Worm (Caenorhabditis elegans) whole organism, early embryonic: ENCODE data around the gene gldi-4.

Source experiments
- B0310.2 ChIP-seq: sonication (generic microtip); optimal IDR thresholded peaks from 2 replicates; lab custom pipeline; 2016; ENCODE audit warnings: mild to moderate bottlenecking, missing genetic modification characterization, missing compliant biosample characterization
- F13C5.2 ChIP-seq: sonication (generic microtip); optimal IDR thresholded peaks from 2 replicates; lab custom pipeline; 2017; ENCODE audit warnings: mild to moderate bottlenecking, missing genetic modification characterization, inconsistent platforms, missing compliant biosample characterization
- aly-1 ChIP-seq: sonication (generic microtip); optimal IDR thresholded peaks from 2 replicates; lab custom pipeline; 2016; ENCODE audit warnings: missing genetic modification characterization, missing compliant biosample characterization
- ama-1 ChIP-seq: fragments of 150-350 bp; optimal IDR thresholded peaks from 2 replicates; lab custom pipeline; 2014
- ceh-13 ChIP-seq: fragments of 200-800 bp; sonication (Bioruptor generic); optimal IDR thresholded peaks from 2 replicates; lab custom pipeline; 2018; ENCODE audit warnings: mild to moderate bottlenecking, missing genetic modification characterization, missing compliant biosample characterization
- ceh-36 ChIP-seq: sonication (generic microtip); optimal IDR thresholded peaks from 2 replicates; lab custom pipeline; 2016; ENCODE audit warnings: missing genetic modification characterization, inconsistent platforms, missing compliant biosample characterization
- ets-7 ChIP-seq: sonication (generic microtip); optimal IDR thresholded peaks from 2 replicates; lab custom pipeline; 2016; ENCODE audit warnings: missing genotype, missing genetic modification characterization, missing compliant biosample characterization
- flt-1 ChIP-seq: fragments of 200-800 bp; sonication (Bioruptor generic); IDR thresholded peaks from 2 replicates; pipeline ENCODE4 v1.3.6; 2022; ENCODE audit warnings: missing genetic modification characterization, missing compliant biosample characterization
- hmbx-1 ChIP-seq: sonication (generic microtip); optimal IDR thresholded peaks from 2 replicates; lab custom pipeline; 2016; ENCODE audit warnings: mild to moderate bottlenecking, missing genetic modification characterization, missing compliant biosample characterization
- hmg-4 ChIP-seq: fragments of 200-800 bp; sonication (Bioruptor generic); optimal IDR thresholded peaks from 2 replicates; lab custom pipeline; 2018; ENCODE audit warnings: mild to moderate bottlenecking, missing genetic modification characterization, missing compliant biosample characterization
- hnd-1 ChIP-seq: sonication (generic microtip); optimal IDR thresholded peaks from 2 replicates; lab custom pipeline; 2016; ENCODE audit warnings: missing genetic modification characterization, missing compliant biosample characterization
- pes-1 ChIP-seq: fragments of 200-800 bp; sonication (Bioruptor generic); IDR thresholded peaks from 2 replicates; pipeline ENCODE4 v1.3.6; 2022; ENCODE audit warnings: missing genetic modification reagents, missing genetic modification characterization, missing compliant biosample characterization
- scrt-1 ChIP-seq: fragments of 200-800 bp; sonication (Bioruptor generic); IDR thresholded peaks from 2 replicates; pipeline ENCODE4 v1.3.6; 2022; ENCODE audit warnings: missing genetic modification characterization, missing compliant biosample characterization
- sea-1 ChIP-seq: fragments of 200-800 bp; sonication (Bioruptor generic); conservative IDR thresholded peaks from 2 replicates; pipeline ENCODE4 v1.3.6; 2022; ENCODE audit warnings: missing genetic modification characterization, missing compliant biosample characterization
- tbx-11 ChIP-seq: fragments of 200-800 bp; sonication (Bioruptor generic); IDR thresholded peaks from 2 replicates; pipeline ENCODE4 v1.3.6; 2022; ENCODE audit warnings: missing genetic modification characterization, missing compliant biosample characterization
- tbx-37 ChIP-seq: fragments of 200-800 bp; sonication (Bioruptor generic); conservative IDR thresholded peaks from 2 replicates; pipeline ENCODE4 v1.3.6; 2022; ENCODE audit warnings: missing genetic modification reagents, missing genetic modification characterization, missing compliant biosample characterization
- tra-4 ChIP-seq: sonication (generic microtip); optimal IDR thresholded peaks from 2 replicates; lab custom pipeline; 2017; ENCODE audit warnings: missing genetic modification characterization, missing compliant biosample characterization

The gldi-4 gene

DNA sequence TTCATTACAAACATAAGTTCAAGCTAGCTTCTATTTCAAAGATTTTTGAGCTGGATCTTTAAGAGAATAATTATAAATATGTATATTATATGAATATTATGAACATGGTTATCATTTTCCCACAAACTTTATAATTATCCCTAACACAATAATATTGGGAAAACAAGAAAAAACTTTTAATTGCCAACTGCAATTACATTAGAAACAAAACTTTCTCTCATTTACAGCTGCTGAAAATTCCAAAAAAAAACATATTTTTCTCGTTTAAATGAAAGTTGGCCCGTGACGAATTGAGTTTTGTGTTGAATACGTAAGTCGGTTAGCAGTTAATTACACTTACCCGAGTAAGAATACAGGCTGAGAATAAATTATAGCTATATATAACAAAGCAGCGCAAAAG lies 45.3 kb downstream of the gldi-4 start:
- TF ChIP-seq hmbx-1 (tag; lab: Kevin White, UChicago) (no peak), ama-1 (lab: Kevin White, UChicago) (no peak), tra-4 (tag; lab: Kevin White, UChicago) (no peak), scrt-1 (GFP tag; lab: Robert Waterston, UW) (no peak), ceh-36 (no peak), sea-1 (GFP tag; lab: Robert Waterston, UW) (no peak), flt-1 (GFP tag; lab: Robert Waterston, UW) (no peak), pes-1 (no peak), F13C5.2 (tag; lab: Kevin White, UChicago) (no peak), B0310.2 (tag; lab: Kevin White, UChicago) (no peak), ceh-13 (no peak), hnd-1 (tag; lab: Kevin White, UChicago) (no peak)

- no peak for TF ChIP-seq ceh-13
- no peak for TF ChIP-seq pes-1
- TF ChIP-seq aly-1 (tag; lab: Kevin White, UChicago) = no peak
- no peak for TF ChIP-seq flt-1 (GFP tag; lab: Robert Waterston, UW)
- TF ChIP-seq ceh-36 = no peak
- no peak for TF ChIP-seq tbx-11 (GFP tag; lab: Robert Waterston, UW)
- no peak for TF ChIP-seq scrt-1 (GFP tag; lab: Robert Waterston, UW)
- no peak for TF ChIP-seq hmg-4 (GFP tag; lab: Kevin White, UChicago)
- TF ChIP-seq tbx-37 (GFP tag; lab: Robert Waterston, UW) = no peak
- no peak for TF ChIP-seq F13C5.2 (tag; lab: Kevin White, UChicago)
- TF ChIP-seq tra-4 (tag; lab: Kevin White, UChicago) = no peak
- no peak for TF ChIP-seq ama-1 (lab: Kevin White, UChicago)
- TF ChIP-seq ets-7 (tag; lab: Kevin White, UChicago) = no peak
- no peak for TF ChIP-seq B0310.2 (tag; lab: Kevin White, UChicago)
- no peak for TF ChIP-seq hmbx-1 (tag; lab: Kevin White, UChicago)
- no peak for TF ChIP-seq hnd-1 (tag; lab: Kevin White, UChicago)
- TF ChIP-seq sea-1 (GFP tag; lab: Robert Waterston, UW) = no peak
These were observed 47.6 kb downstream of the gldi-4 start, which contains the start of gene Y43B11AL.1 for ce11 chrIV:7065022-7065421. TSS of gene Y43B11AL.1 (plus strand) at chrIV:7065322.

DNA sequence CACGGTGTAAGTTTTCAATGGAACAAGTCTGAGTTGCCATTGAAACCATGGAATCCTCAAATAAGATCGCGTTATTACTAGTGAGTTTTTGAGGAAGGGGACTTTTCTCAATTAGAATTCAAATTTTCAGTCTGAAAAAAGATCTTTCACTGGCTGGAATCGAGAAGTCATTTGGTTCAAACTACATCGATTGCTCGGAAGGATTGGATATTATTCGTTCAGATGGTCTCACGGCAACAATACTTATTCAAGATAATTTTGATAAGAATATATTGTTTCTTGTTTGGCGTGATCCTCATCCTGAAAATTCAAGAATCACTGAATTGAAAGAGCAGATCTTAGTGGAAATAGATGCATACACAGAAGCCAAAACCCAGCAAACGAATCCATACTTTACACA lies 50.0 kb downstream of the gldi-4 start:
- no peak for TF ChIP-seq hmbx-1 (tag; lab: Kevin White, UChicago)
- no peak for TF ChIP-seq scrt-1 (GFP tag; lab: Robert Waterston, UW)
- TF ChIP-seq hmg-4 (GFP tag; lab: Kevin White, UChicago) = no peak
- no peak for TF ChIP-seq tbx-11 (GFP tag; lab: Robert Waterston, UW)
- no peak for TF ChIP-seq ama-1 (lab: Kevin White, UChicago)
- no peak for TF ChIP-seq ets-7 (tag; lab: Kevin White, UChicago)
- TF ChIP-seq ceh-13 = no peak
- TF ChIP-seq aly-1 (tag; lab: Kevin White, UChicago) = no peak
